Worm (Caenorhabditis elegans): ENCODE results near the gene cav-1.

- TF ChIP-seq ama-1 (optimal IDR thresholded peaks at IDR 0.05) (no peak), lin-39 (tag; optimal IDR thresholded peaks at IDR 0.05) (no peak), pha-4 (tag; optimal IDR thresholded peaks at IDR 0.05) (no peak), unc-62 (GFP tag; optimal IDR thresholded peaks at IDR 0.05) (no peak), mdl-1 (tag; optimal IDR thresholded peaks at IDR 0.05) (no peak), nhr-11 (tag; optimal IDR thresholded peaks at IDR 0.05) (no peak), ztf-11 (tag; optimal IDR thresholded peaks at IDR 0.05) (no peak), snpc-4 (tag; optimal IDR thresholded peaks at IDR 0.05) (no peak), fkh-10 (GFP tag; optimal IDR thresholded peaks at IDR 0.05) (no peak), R02D3.7 (tag; optimal IDR thresholded peaks at IDR 0.05) (no peak)
These were observed 22.9 kb downstream of the cav-1 start for ce11 chrIV:9795250-9795649.

Measured in whole organism, L3 larva.